Worm (Caenorhabditis elegans): ENCODE measurements around the gene F59B10.6.

Gene F59B10.6

DNA sequence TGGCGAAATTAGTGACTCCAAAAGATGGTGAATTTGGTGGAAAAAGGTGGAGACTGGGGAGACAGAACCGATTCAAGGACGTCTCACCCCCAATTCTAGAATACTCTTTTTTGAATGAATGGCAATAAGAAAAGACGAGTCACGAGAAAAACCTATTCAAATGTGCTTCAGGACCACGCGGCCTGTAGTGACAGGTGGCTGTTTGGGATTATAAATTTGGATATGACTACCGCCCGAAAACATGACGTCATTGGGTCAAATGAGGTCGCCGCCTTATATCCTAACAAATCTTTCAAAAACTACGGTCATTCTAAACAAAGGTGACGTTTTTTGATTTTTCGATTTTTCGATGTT, 29.7 kb upstream of the F59B10.6 start (continued):
- TF ChIP-seq tra-1 (GFP tag; IDR thresholded peaks at IDR 0.05): 0 out of 2 replicates have a peak, but pooled peaks have one; percentile 19
- TF ChIP-seq R02D3.7 (tag; optimal IDR thresholded peaks at IDR 0.05): no peak
- no peak for TF ChIP-seq mxl-3 (GFP tag; optimal IDR thresholded peaks at IDR 0.05)
- TF ChIP-seq hlh-11 (tag; optimal IDR thresholded peaks at IDR 0.05): no peak
- no peak for TF ChIP-seq rbr-2 (tag; optimal IDR thresholded peaks at IDR 0.05)
- no peak for TF ChIP-seq lin-38 (GFP tag; IDR thresholded peaks at IDR 0.05)
- TF ChIP-seq jun-1 (tag; optimal IDR thresholded peaks at IDR 0.05): no peak
- no peak for TF ChIP-seq F26F4.8 (GFP tag; conservative IDR thresholded peaks at IDR 0.05)
- TF ChIP-seq snpc-4 (tag; optimal IDR thresholded peaks at IDR 0.05): no peak
- TF ChIP-seq daf-16 (GFP tag; optimal IDR thresholded peaks at IDR 0.05): no peak
- TF ChIP-seq daf-16 (tag; optimal IDR thresholded peaks at IDR 0.05): peak; percentile 19
- TF ChIP-seq ZK337.2 (GFP tag; IDR thresholded peaks at IDR 0.05): no peak
- no peak for TF ChIP-seq nhr-111 (GFP tag; optimal IDR thresholded peaks at IDR 0.05)
- TF ChIP-seq fkh-10 (GFP tag; optimal IDR thresholded peaks at IDR 0.05): no peak
- no peak for TF ChIP-seq lin-39 (tag; optimal IDR thresholded peaks at IDR 0.05)
- no peak for TF ChIP-seq dmd-6 (GFP tag; IDR thresholded peaks at IDR 0.05)
- TF ChIP-seq ztf-7 (tag; optimal IDR thresholded peaks at IDR 0.05): no peak
- TF ChIP-seq hlh-30 (tag; optimal IDR thresholded peaks at IDR 0.05; ENCODE audit: insufficient read depth): peak; percentile 41
- TF ChIP-seq duxl-1 (tag; optimal IDR thresholded peaks at IDR 0.05; ENCODE audit: poor library complexity): no peak
- TF ChIP-seq snpc-1.2 (GFP tag; IDR thresholded peaks at IDR 0.05): no peak
- no peak for TF ChIP-seq lir-3 (tag; optimal IDR thresholded peaks at IDR 0.05)
- TF ChIP-seq nhr-6 (tag; optimal IDR thresholded peaks at IDR 0.05): no peak
- TF ChIP-seq unc-39 (tag; optimal IDR thresholded peaks at IDR 0.05): no peak
- no peak for TF ChIP-seq ZK546.5 (tag; optimal IDR thresholded peaks at IDR 0.05)
- TF ChIP-seq egl-43 (GFP tag; IDR thresholded peaks at IDR 0.05): no peak
- peak; percentile 21 for TF ChIP-seq nhr-25 (tag; optimal IDR thresholded peaks at IDR 0.05; ENCODE audit: borderline replicate concordance, insufficient read depth)
- no peak for TF ChIP-seq mes-2 (tag; optimal IDR thresholded peaks at IDR 0.05; ENCODE audit: poor library complexity, severe bottlenecking)
- 0 out of 2 replicates have a peak, but pooled peaks have one; percentile 11 for TF ChIP-seq ctbp-1 (GFP tag; IDR thresholded peaks at IDR 0.05)
- TF ChIP-seq zip-2 (tag; optimal IDR thresholded peaks at IDR 0.05): no peak
- TF ChIP-seq zfp-2 (tag; optimal IDR thresholded peaks at IDR 0.05): no peak
- no peak for TF ChIP-seq dmd-8 (GFP tag; IDR thresholded peaks at IDR 0.05)
- TF ChIP-seq set-16 (GFP tag; IDR thresholded peaks at IDR 0.05): no peak
- TF ChIP-seq ces-1 (GFP tag; optimal IDR thresholded peaks at IDR 0.05): no peak
- peak in 1 of 2 experiments; percentile 92 for TF ChIP-seq unc-62 (GFP tag; optimal IDR thresholded peaks at IDR 0.05 in 1 of 2)
- TF ChIP-seq unc-62 (tag; optimal IDR thresholded peaks at IDR 0.05): no peak
- no peak for TF ChIP-seq zag-1 (tag; optimal IDR thresholded peaks at IDR 0.05)
- TF ChIP-seq nhr-77 (tag; optimal IDR thresholded peaks at IDR 0.05): no peak
- TF ChIP-seq dve-1 (tag; optimal IDR thresholded peaks at IDR 0.05; ENCODE audit: insufficient read depth): no peak
- no peak for TF ChIP-seq F10B5.3 (tag; optimal IDR thresholded peaks at IDR 0.05)
- no peak for TF ChIP-seq spr-3 (GFP tag; optimal IDR thresholded peaks at IDR 0.05)
- TF ChIP-seq lsy-2 (tag; optimal IDR thresholded peaks at IDR 0.05): no peak
- TF ChIP-seq nhr-76 (tag; optimal IDR thresholded peaks at IDR 0.05): no peak
- no peak for TF ChIP-seq daf-19 (GFP tag; conservative IDR thresholded peaks at IDR 0.05)
- 0 out of 2 replicates have a peak, but pooled peaks have one; percentile 54 for TF ChIP-seq Y105C5A.15 (GFP tag; IDR thresholded peaks at IDR 0.05)
- TF ChIP-seq lin-15B (tag; optimal IDR thresholded peaks at IDR 0.05): no peak
- no peak for TF ChIP-seq mxl-2 (GFP tag; conservative IDR thresholded peaks at IDR 0.05)
- no peak for TF ChIP-seq F37D6.2 (tag; optimal IDR thresholded peaks at IDR 0.05)
- peak; percentile 38 for TF ChIP-seq ama-1 (optimal IDR thresholded peaks at IDR 0.05)
- peak; percentile 35; the same call in 1 of the 2 replicates for TF ChIP-seq Y48G9A.11 (GFP tag; IDR thresholded peaks at IDR 0.05)
- TF ChIP-seq Y75B8A.6 (GFP tag; IDR thresholded peaks at IDR 0.05): no peak

Data from whole organism, L4 larva.